Fruit fly (Drosophila melanogaster) whole organism, embryonic: ENCODE data around the gene CG9928.

Experiments
- Hsf ChIP-seq: fragments of 200-800 bp; sonication (Bioruptor generic); optimal IDR thresholded peaks from 3 replicates; lab custom pipeline; 2016; ENCODE audit warnings: missing biosample characterization, missing genetic modification characterization
- gsb-n ChIP-seq: fragments of 200-800 bp; sonication (Bioruptor generic); optimal IDR thresholded peaks from 3 replicates; lab custom pipeline; 2018; ENCODE audit warnings: missing biosample characterization, mild to moderate bottlenecking, missing genetic modification characterization

- TF ChIP-seq gsb-n (tag; lab: Kevin White, UChicago) (no peak), Hsf (GFP tag; lab: Kevin White, UChicago) (no peak)
Measured at dm6 chr2L:13160227-13160626, 17.5 kb upstream of the CG9928 start, which contains the start of gene kmg.
